Fruit fly (Drosophila melanogaster) whole organism, pupa: ENCODE measurements around the gene ERR.

Experiments used
- CG10348 ChIP-seq: fragments of 200-800 bp; sonication (Bioruptor generic); IDR thresholded peaks from 2 replicates; pipeline ENCODE4 v1.3.6; 2022; ENCODE audit warnings: missing biosample characterization, missing genetic modification characterization
- CG12605 ChIP-seq: fragments of 200-800 bp; sonication (Bioruptor generic); IDR thresholded peaks from 2 replicates; pipeline ENCODE4 v1.3.6; 2022; ENCODE audit warnings: missing biosample characterization, missing genetic modification characterization
- CG13204 ChIP-seq: fragments of 200-800 bp; sonication (Bioruptor generic); optimal IDR thresholded peaks from 2 replicates; lab custom pipeline; 2018; ENCODE audit warnings: missing biosample characterization, mild to moderate bottlenecking, missing genetic modification characterization, moderate library complexity
- CG14655 ChIP-seq: fragments of 200-800 bp; sonication (Bioruptor generic); optimal IDR thresholded peaks from 3 replicates; lab custom pipeline; 2017; ENCODE audit warnings: mild to moderate bottlenecking, missing biosample characterization, missing genetic modification reagents, missing genetic modification characterization
- CG15710 ChIP-seq: fragments of 200-800 bp; sonication (Bioruptor generic); optimal IDR thresholded peaks from 2 replicates; lab custom pipeline; 2018; ENCODE audit warnings: missing biosample characterization, mild to moderate bottlenecking, missing genetic modification characterization, moderate library complexity
- CG17806 ChIP-seq: fragments of 200-800 bp; sonication (Bioruptor generic); optimal IDR thresholded peaks from 2 replicates; lab custom pipeline; 2018; ENCODE audit warnings: missing biosample characterization, mild to moderate bottlenecking, missing genetic modification characterization, moderate library complexity
- CG32121 ChIP-seq: fragments of 200-800 bp; sonication (Bioruptor generic); IDR thresholded peaks from 2 replicates; pipeline ENCODE4 v1.3.6; 2022; ENCODE audit warnings: missing biosample characterization, missing genetic modification characterization
- CG34367 ChIP-seq: fragments of 200-800 bp; sonication (Bioruptor generic); optimal IDR thresholded peaks from 2 replicates; lab custom pipeline; 2018; ENCODE audit warnings: missing biosample characterization, mild to moderate bottlenecking, missing genetic modification characterization
- CG4496 ChIP-seq: fragments of 200-800 bp; sonication (Bioruptor generic); IDR thresholded peaks from 3 replicates; pipeline ENCODE4 v1.3.6; 2022; ENCODE audit warnings: missing biosample characterization, missing genetic modification characterization
- CG8159 ChIP-seq: fragments of 200-800 bp; sonication (Bioruptor generic); optimal IDR thresholded peaks from 3 replicates; lab custom pipeline; 2018; ENCODE audit warnings: missing biosample characterization, mild to moderate bottlenecking, missing genetic modification characterization, moderate library complexity
- CG8301 ChIP-seq: fragments of 200-800 bp; sonication (Bioruptor generic); optimal IDR thresholded peaks from 2 replicates; lab custom pipeline; 2018; ENCODE audit warnings: missing biosample characterization, mild to moderate bottlenecking, missing genetic modification characterization
- CG9948 ChIP-seq: fragments of 200-800 bp; sonication (Bioruptor generic); optimal IDR thresholded peaks from 2 replicates; lab custom pipeline; 2018; ENCODE audit warnings: missing biosample characterization, mild to moderate bottlenecking, missing genetic modification characterization, moderate library complexity
- D1 ChIP-seq: fragments of 200-800 bp; sonication (Bioruptor generic); optimal IDR thresholded peaks from 2 replicates; lab custom pipeline; 2018; ENCODE audit warnings: missing biosample characterization, mild to moderate bottlenecking, missing genetic modification characterization, moderate library complexity
- EcR ChIP-seq: fragments of 200-800 bp; sonication (Bioruptor generic); optimal IDR thresholded peaks from 3 replicates; lab custom pipeline; 2019; ENCODE audit warnings: missing biosample characterization, missing genetic modification characterization, mild to moderate bottlenecking, moderate library complexity, missing genetic modification reagents
- Ets98B ChIP-seq: fragments of 200-800 bp; sonication (Bioruptor generic); IDR thresholded peaks from 2 replicates; pipeline ENCODE4 v1.3.6; 2022; ENCODE audit warnings: missing biosample characterization, missing genetic modification characterization
- Pif1A ChIP-seq: fragments of 200-800 bp; sonication (Bioruptor generic); optimal IDR thresholded peaks from 3 replicates; lab custom pipeline; 2016; ENCODE audit warnings: missing biosample characterization, missing genetic modification characterization
- Pif1B ChIP-seq: fragments of 200-800 bp; sonication (Bioruptor generic); optimal IDR thresholded peaks from 3 replicates; lab custom pipeline; 2016; ENCODE audit warnings: missing biosample characterization, missing genetic modification characterization
- Snoo ChIP-seq: fragments of 200-800 bp; sonication (Bioruptor generic); optimal IDR thresholded peaks from 3 replicates; lab custom pipeline; 2017; ENCODE audit warnings: missing biosample characterization, mild to moderate bottlenecking, missing genetic modification characterization, inconsistent platforms
- fd96Ca ChIP-seq: fragments of 200-800 bp; sonication (Bioruptor generic); IDR thresholded peaks from 3 replicates; pipeline ENCODE4 v1.3.6; 2022; ENCODE audit warnings: missing biosample characterization, missing genetic modification characterization
- gl ChIP-seq: fragments of 200-800 bp; sonication (Bioruptor generic); optimal IDR thresholded peaks from 2 replicates; lab custom pipeline; 2018; ENCODE audit warnings: missing biosample characterization, mild to moderate bottlenecking, missing genetic modification characterization
- rn ChIP-seq: fragments of 200-800 bp; sonication (Bioruptor generic); IDR thresholded peaks from 2 replicates; pipeline ENCODE4 v1.3.6; 2022; ENCODE audit warnings: missing biosample characterization, missing genetic modification characterization

ERR gene

DNA sequence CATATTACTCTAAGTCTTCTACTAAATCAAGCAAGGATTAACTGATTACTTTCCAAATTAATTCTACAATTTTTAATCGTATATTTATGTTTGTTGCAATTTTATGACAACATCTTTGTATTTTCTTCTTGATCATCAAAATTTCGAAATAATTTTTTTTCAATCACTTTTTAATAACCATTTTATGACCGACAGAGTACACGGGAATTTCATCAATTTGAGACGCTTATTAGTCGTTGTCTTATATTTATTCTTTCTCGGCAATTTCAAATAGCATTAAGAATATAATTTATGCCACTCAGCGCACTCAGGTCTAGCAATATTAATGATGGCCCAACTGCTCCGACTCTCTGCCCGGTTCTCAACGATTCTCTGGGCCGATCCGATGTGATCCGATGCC is 28.5 kb upstream of the ERR start, which contains the start of gene CG8012:
Gene CG8012, plus strand, starts transcription at position 301 of the 400 bp plus-strand sequence.
- no peak for TF ChIP-seq fd96Ca (GFP tag; lab: Robert Waterston, UW)
- no peak for TF ChIP-seq CG9948 (tag; lab: Kevin White, UChicago)
- TF ChIP-seq Snoo (tag; lab: Kevin White, UChicago) = no peak
- TF ChIP-seq CG13204 (GFP tag; lab: Kevin White, UChicago) = no peak
- no peak for TF ChIP-seq CG32121 (GFP tag; lab: Robert Waterston, UW)
- TF ChIP-seq CG8301 (tag; lab: Kevin White, UChicago) = no peak

DNA sequence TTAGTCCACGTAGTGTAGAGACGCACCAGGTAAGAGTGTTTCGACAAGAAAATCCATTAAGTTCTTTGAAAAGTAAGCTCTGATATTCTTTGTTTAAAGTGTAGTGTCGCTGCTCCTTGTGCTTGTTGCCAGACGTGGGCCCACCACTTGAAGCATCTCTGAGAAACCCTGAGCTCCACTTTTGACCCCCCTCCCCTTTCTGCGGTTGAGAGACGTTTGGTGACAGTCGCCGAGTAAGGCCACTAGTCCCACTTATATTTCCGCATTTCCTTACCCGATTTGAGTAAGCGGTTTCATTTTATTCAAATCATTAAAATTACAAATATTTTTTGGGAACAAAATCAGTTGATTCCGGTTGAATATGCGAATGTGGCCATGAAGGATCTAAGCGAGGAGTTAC is 25.1 kb upstream of the ERR start, which contains the start of gene CG8006:
Gene CG8006, plus strand, starts transcription at position 301 of the 400 bp plus-strand sequence.
- TF ChIP-seq CG8301 (tag; lab: Kevin White, UChicago) = no peak
- no peak for TF ChIP-seq CG4496
- TF ChIP-seq Pif1A (GFP tag; lab: Kevin White, UChicago) = no peak
- TF ChIP-seq, all 21 proteins: peak for 0

DNA sequence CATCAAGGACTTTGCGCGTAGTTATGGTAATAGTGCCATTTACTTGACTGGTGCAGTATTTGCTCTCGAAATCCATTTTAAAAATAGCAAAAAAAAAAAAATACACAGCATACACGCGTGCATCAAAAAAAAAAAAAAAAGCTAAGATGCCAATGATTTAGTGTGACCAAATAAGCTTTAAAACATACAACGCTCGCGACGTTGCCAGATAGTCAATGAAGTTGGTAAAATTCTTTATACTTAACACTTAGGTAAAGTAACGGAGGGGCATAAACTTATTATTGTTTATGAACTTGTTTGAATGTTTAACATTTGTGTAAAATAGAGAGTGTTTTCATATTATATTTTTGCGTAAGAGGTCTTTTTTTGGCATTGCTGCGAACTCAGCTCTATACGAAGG is 24.1 kb upstream of the ERR start, which contains the start of gene tut:
Gene tut, minus strand, starts transcription at position 148 of the 400 bp plus-strand sequence.
- TF ChIP-seq CG14655 (GFP tag; lab: Kevin White, UChicago) (no peak), D1 (no peak), CG8301 (tag; lab: Kevin White, UChicago) (no peak), Snoo (tag; lab: Kevin White, UChicago) (no peak), CG12605 (GFP tag; lab: Robert Waterston, UW) (no peak), CG9948 (tag; lab: Kevin White, UChicago) (no peak), CG8159 (no peak), CG34367 (tag; lab: Kevin White, UChicago) (no peak), CG4496 (no peak), CG15710 (tag; lab: Kevin White, UChicago) (no peak), CG10348 (GFP tag; lab: Robert Waterston, UW) (no peak), CG32121 (GFP tag; lab: Robert Waterston, UW) (no peak)

DNA sequence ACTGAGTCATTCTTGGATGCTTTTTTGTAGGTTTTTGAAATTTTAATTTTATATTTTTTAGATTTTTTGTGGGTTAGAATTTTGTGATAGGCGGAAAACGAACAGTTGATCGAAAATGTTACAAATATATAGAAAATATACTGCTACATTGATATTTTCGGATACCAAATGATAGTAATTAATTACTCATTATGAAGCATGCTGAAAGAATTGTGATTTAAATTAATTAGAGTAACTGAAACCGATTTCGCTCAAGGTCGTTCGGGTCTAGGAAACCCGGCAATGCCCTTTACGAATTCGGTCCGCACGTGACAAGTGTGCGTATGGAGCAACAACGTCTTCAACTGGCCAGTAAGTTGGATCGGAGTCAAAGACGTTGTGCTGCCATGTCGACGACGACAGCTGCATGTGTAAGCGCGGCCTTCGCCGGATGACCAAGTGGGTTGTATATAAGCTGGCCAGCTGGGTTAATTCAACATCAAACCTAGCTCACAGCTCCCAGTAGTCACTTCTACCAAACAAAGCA is 15.9 kb upstream of the ERR start, which contains the start of the genes CG7366 and CG13679:
Gene CG7366, minus strand, starts transcription at position 101 of the 526 bp plus-strand sequence.
Gene CG13679, plus strand, starts transcription at position 476 of the 526 bp plus-strand sequence.
- no peak for TF ChIP-seq CG8301 (tag; lab: Kevin White, UChicago)
- no peak for TF ChIP-seq Pif1B (GFP tag; lab: Kevin White, UChicago)
- TF ChIP-seq CG4496 = no peak
- no peak for TF ChIP-seq Snoo (tag; lab: Kevin White, UChicago)
- no peak for TF ChIP-seq CG32121 (GFP tag; lab: Robert Waterston, UW)
- no peak for TF ChIP-seq CG14655 (GFP tag; lab: Kevin White, UChicago)
- TF ChIP-seq rn (GFP tag; lab: Robert Waterston, UW) = no peak
- no peak for TF ChIP-seq D1
- TF ChIP-seq gl = no peak
- no peak for TF ChIP-seq CG10348 (GFP tag; lab: Robert Waterston, UW)
- TF ChIP-seq CG9948 (tag; lab: Kevin White, UChicago) = no peak
- no peak for TF ChIP-seq CG34367 (tag; lab: Kevin White, UChicago)
- no peak for TF ChIP-seq EcR (GFP tag; lab: Kevin White, UChicago)
- TF ChIP-seq Ets98B (GFP tag; lab: Robert Waterston, UW) = no peak
- TF ChIP-seq CG8159 = no peak
- TF ChIP-seq fd96Ca (GFP tag; lab: Robert Waterston, UW) = no peak
- TF ChIP-seq CG17806 (tag; lab: Kevin White, UChicago) = no peak
- no peak for TF ChIP-seq CG13204 (GFP tag; lab: Kevin White, UChicago)

DNA sequence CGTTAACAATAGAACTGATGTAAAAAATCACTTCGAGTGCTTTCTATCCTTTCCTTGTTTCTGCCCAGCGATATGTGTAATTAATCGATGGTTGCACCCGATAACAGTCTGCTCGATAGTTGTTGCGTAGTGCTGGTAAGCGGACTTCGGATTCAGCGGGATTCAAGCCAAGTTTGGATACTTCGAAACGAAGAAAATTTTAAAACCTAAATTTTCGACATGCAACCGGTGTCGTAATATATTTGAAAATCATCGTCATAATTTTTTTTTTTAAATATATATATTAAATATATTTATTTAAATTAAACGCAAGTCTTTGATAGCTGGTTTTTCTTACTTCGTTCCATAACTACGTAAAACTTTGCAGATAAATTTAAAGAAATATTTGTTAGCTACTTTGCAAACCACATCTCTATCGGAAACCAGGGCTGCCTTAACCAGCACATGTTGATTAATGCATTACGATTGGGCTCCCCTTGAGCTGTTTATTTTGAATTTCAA is 11.4 kb upstream of the ERR start, which contains the start of the genes UbcE2M and Dhps:
Gene UbcE2M, minus strand, starts transcription at position 209 of the 501 bp plus-strand sequence.
Gene Dhps, plus strand, starts transcription at position 429 of the 501 bp plus-strand sequence.
- peak; percentile 79 for TF ChIP-seq CG15710 (tag; lab: Kevin White, UChicago)
- TF ChIP-seq EcR (GFP tag; lab: Kevin White, UChicago) = no peak
- no peak for TF ChIP-seq Pif1A (GFP tag; lab: Kevin White, UChicago)
- TF ChIP-seq CG34367 (tag; lab: Kevin White, UChicago) = no peak
- no peak for TF ChIP-seq CG12605 (GFP tag; lab: Robert Waterston, UW)
- TF ChIP-seq CG4496 = peak; percentile 67; the same call in 2 of the 3 replicates
- no peak for TF ChIP-seq CG14655 (GFP tag; lab: Kevin White, UChicago)
- TF ChIP-seq CG8159 = no peak
- peak; percentile 67 for TF ChIP-seq fd96Ca (GFP tag; lab: Robert Waterston, UW)
- no peak for TF ChIP-seq CG8301 (tag; lab: Kevin White, UChicago)
- peak; percentile 53 for TF ChIP-seq Ets98B (GFP tag; lab: Robert Waterston, UW)
- TF ChIP-seq CG10348 (GFP tag; lab: Robert Waterston, UW) = 0 out of 2 replicates have a peak, but pooled peaks have one; percentile 30
- peak; percentile 69 for TF ChIP-seq CG17806 (tag; lab: Kevin White, UChicago)
- TF ChIP-seq CG13204 (GFP tag; lab: Kevin White, UChicago) = no peak
- no peak for TF ChIP-seq rn (GFP tag; lab: Robert Waterston, UW)
- TF ChIP-seq gl = no peak
- no peak for TF ChIP-seq Pif1B (GFP tag; lab: Kevin White, UChicago)
- TF ChIP-seq CG32121 (GFP tag; lab: Robert Waterston, UW) = no peak; the same call in 1 of the 2 replicates
- TF ChIP-seq CG9948 (tag; lab: Kevin White, UChicago) = peak; percentile 68
- peak; percentile 69 for TF ChIP-seq Snoo (tag; lab: Kevin White, UChicago)
- no peak for TF ChIP-seq D1
- TF ChIP-seq, all 21 proteins: peak for 8
